Fruit fly (Drosophila melanogaster) whole organism, embryonic: Measurements from ENCODE around the gene CG46312.

ENCODE experiments used
- CG2712 ChIP-seq: fragments of 200-800 bp; optimal IDR thresholded peaks from 3 replicates; lab custom pipeline; 2019; ENCODE audit warnings: missing biosample characterization, mild to moderate bottlenecking, missing genetic modification characterization, moderate library complexity
- CG4424 ChIP-seq: fragments of 200-800 bp; sonication (Bioruptor generic); optimal IDR thresholded peaks from 3 replicates; lab custom pipeline; 2016; ENCODE audit warnings: missing biosample characterization, missing genetic modification characterization
- CG4820 ChIP-seq: fragments of 200-800 bp; sonication (Bioruptor generic); optimal IDR thresholded peaks from 3 replicates; lab custom pipeline; 2016; ENCODE audit warnings: missing biosample characterization, missing genetic modification characterization
- CG6175 ChIP-seq: fragments of 200-800 bp; sonication (Bioruptor generic); IDR thresholded peaks from 3 replicates; pipeline ENCODE4 v1.3.6; 2022; ENCODE audit warnings: missing biosample characterization, missing genetic modification characterization
- CG6765 ChIP-seq: fragments of 200-800 bp; sonication (Bioruptor generic); optimal IDR thresholded peaks from 3 replicates; lab custom pipeline; 2017; ENCODE audit warnings: missing biosample characterization, mild to moderate bottlenecking, missing genetic modification characterization
- D19A ChIP-seq: fragments of 200-800 bp; optimal IDR thresholded peaks from 3 replicates; lab custom pipeline; 2019; ENCODE audit warnings: missing biosample characterization, mild to moderate bottlenecking, missing genetic modification characterization, moderate library complexity
- Dfd ChIP-seq, 2 experiments: fragments of >200 bp; optimal IDR thresholded peaks; 2 replicates each; lab custom pipeline; 2017; ENCODE audit warnings: missing biosample characterization in 2 of 2, missing genetic modification characterization in 2 of 2
- Dip2 ChIP-seq: fragments of 200-800 bp; sonication (Bioruptor generic); IDR thresholded peaks from 2 replicates; pipeline ENCODE4 v1.3.6; 2022; ENCODE audit warnings: missing biosample characterization, missing genetic modification characterization
- Myb ChIP-seq: fragments of 200-800 bp; sonication (Bioruptor generic); optimal IDR thresholded peaks from 2 replicates; lab custom pipeline; 2016; ENCODE audit warnings: missing biosample characterization, missing genetic modification characterization
- az2 ChIP-seq: fragments of 200-800 bp; sonication (Bioruptor generic); optimal IDR thresholded peaks from 3 replicates; lab custom pipeline; 2016; ENCODE audit warnings: missing biosample characterization, missing genetic modification characterization
- fru ChIP-seq: fragments of >200 bp; optimal IDR thresholded peaks from 2 replicates; lab custom pipeline; 2017
- hkb ChIP-seq, 2 experiments: fragments of 200-800 bp in 1 of 2; fragments of >200 bp in 1 of 2; sonication (Bioruptor generic) in 1 of 2; IDR thresholded peaks in 1 of 2; optimal IDR thresholded peaks in 1 of 2; 2 replicates each; pipeline versions ENCODE4 v1.3.6 to Lab custom; 2017 to 2022; ENCODE audit warnings: missing biosample characterization in 1 of 2, missing genetic modification characterization in 1 of 2
- nom ChIP-seq: fragments of 200-800 bp; sonication (Bioruptor generic); optimal IDR thresholded peaks from 2 replicates; lab custom pipeline; 2017; ENCODE audit warnings: missing biosample characterization, missing genetic modification characterization, mild to moderate bottlenecking, moderate library complexity, missing genetic modification reagents

DNA sequence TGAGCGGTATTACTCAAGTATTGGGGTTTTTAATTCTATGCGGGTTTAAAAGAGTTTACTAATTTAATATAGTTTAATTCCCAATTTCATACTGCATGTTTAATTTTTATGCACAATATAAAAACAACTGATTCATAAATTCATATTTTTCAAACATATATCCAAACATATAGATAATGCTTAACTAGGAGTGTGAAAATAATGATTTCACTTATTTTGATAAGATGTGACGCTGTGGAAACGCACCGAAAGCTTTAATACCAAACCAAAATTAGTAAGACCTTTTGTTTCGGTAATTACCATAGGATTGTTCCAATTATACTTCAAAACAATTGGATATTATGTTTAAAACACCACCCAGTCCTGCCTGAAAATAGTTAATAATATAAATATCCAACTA lies 8.3 kb downstream of the CG46312 start, which contains the start of gene Slc25A46a:
- no peak for TF ChIP-seq CG6765 (GFP tag; lab: Kevin White, UChicago)
- TF ChIP-seq Myb, result no peak
- TF ChIP-seq Dfd (GFP tag; optimal IDR thresholded peaks at IDR 0.05; lab: Kevin White, UChicago), result no peak
- no peak for TF ChIP-seq Dip2 (GFP tag; lab: Robert Waterston, UW)
- TF ChIP-seq az2 (GFP tag; lab: Kevin White, UChicago), result no peak
- peak; percentile 5 for TF ChIP-seq CG2712
- no peak for TF ChIP-seq CG4820 (GFP tag; lab: Kevin White, UChicago)
- peak; percentile 21 for TF ChIP-seq D19A (tag; lab: Kevin White, UChicago)
- TF ChIP-seq fru, result no peak
- no peak for TF ChIP-seq nom (GFP tag; lab: Kevin White, UChicago)
- TF ChIP-seq hkb (optimal IDR thresholded peaks at IDR 0.05; lab: Kevin White, UChicago), result no peak
- TF ChIP-seq hkb (GFP tag; IDR thresholded peaks at IDR 0.05; lab: Robert Waterston, UW), result no peak
- no peak for TF ChIP-seq CG6175 (GFP tag; lab: Robert Waterston, UW)
- no peak for TF ChIP-seq CG4424
